Fruit fly (Drosophila melanogaster) whole organism, embryonic: ENCODE results near the gene Srp14.

Experiments
- CG10366 ChIP-seq: fragments of 200-800 bp; sonication (Bioruptor generic); IDR thresholded peaks from 2 replicates; pipeline ENCODE4 v1.3.6; 2022; ENCODE audit warnings: missing biosample characterization, missing genetic modification characterization
- CG11504 ChIP-seq: fragments of 200-800 bp; sonication (Bioruptor generic); optimal IDR thresholded peaks from 3 replicates; lab custom pipeline; 2019; ENCODE audit warnings: missing biosample characterization, mild to moderate bottlenecking, missing genetic modification characterization, moderate library complexity
- CG12155 ChIP-seq: fragments of 200-800 bp; sonication (Bioruptor generic); optimal IDR thresholded peaks from 3 replicates; lab custom pipeline; 2016; ENCODE audit warnings: missing biosample characterization, missing genetic modification characterization
- CG12744 ChIP-seq: fragments of 200-800 bp; sonication (Bioruptor generic); optimal IDR thresholded peaks from 2 replicates; lab custom pipeline; 2016; ENCODE audit warnings: missing biosample characterization, missing genetic modification characterization
- CG13287 ChIP-seq: fragments of 200-800 bp; sonication (Bioruptor generic); IDR thresholded peaks from 2 replicates; pipeline ENCODE4 v1.3.6; 2022; ENCODE audit warnings: missing biosample characterization, missing genetic modification characterization; ENCODE audit not compliant: partially characterized antibody
- CG15011 ChIP-seq: fragments of 200-800 bp; sonication (Bioruptor generic); optimal IDR thresholded peaks from 3 replicates; lab custom pipeline; 2018; ENCODE audit warnings: missing biosample characterization, mild to moderate bottlenecking, missing genetic modification characterization
- CG1647 ChIP-seq: fragments of 200-800 bp; sonication (Bioruptor generic); optimal IDR thresholded peaks from 3 replicates; lab custom pipeline; 2016; ENCODE audit warnings: missing biosample characterization, missing genetic modification characterization
- CG16815 ChIP-seq: fragments of 200-800 bp; sonication (Bioruptor generic); optimal IDR thresholded peaks from 3 replicates; lab custom pipeline; 2017; ENCODE audit warnings: missing biosample characterization, mild to moderate bottlenecking, missing genetic modification characterization
- CG1792 ChIP-seq: fragments of 200-800 bp; sonication (Bioruptor generic); optimal IDR thresholded peaks from 2 replicates; lab custom pipeline; 2016; ENCODE audit warnings: missing biosample characterization, missing genetic modification characterization
- CG2199 ChIP-seq: fragments of 200-800 bp; sonication (Bioruptor generic); IDR thresholded peaks from 3 replicates; pipeline ENCODE4 v1.3.6; 2022; ENCODE audit warnings: missing biosample characterization, missing genetic modification characterization
- CG30020 ChIP-seq: fragments of 200-800 bp; optimal IDR thresholded peaks from 2 replicates; lab custom pipeline; 2019; ENCODE audit warnings: missing biosample characterization, mild to moderate bottlenecking, missing genetic modification characterization, moderate library complexity
- CG4707 ChIP-seq: fragments of 200-800 bp; sonication (Bioruptor generic); optimal IDR thresholded peaks from 2 replicates; lab custom pipeline; 2018; ENCODE audit warnings: missing biosample characterization, mild to moderate bottlenecking, missing genetic modification characterization, moderate library complexity
- CG6654 ChIP-seq: fragments of 200-800 bp; sonication (Bioruptor generic); optimal IDR thresholded peaks from 2 replicates; lab custom pipeline; 2017; ENCODE audit warnings: missing biosample characterization, mild to moderate bottlenecking, missing genetic modification characterization
- CG6683 ChIP-seq: fragments of 200-800 bp; sonication (Bioruptor generic); optimal IDR thresholded peaks from 2 replicates; lab custom pipeline; 2017; ENCODE audit warnings: missing biosample characterization, mild to moderate bottlenecking, missing genetic modification characterization, missing genetic modification reagents
- CG7963 ChIP-seq: fragments of 200-800 bp; sonication (Bioruptor generic); IDR thresholded peaks from 3 replicates; pipeline ENCODE4 v1.3.6; 2022; ENCODE audit warnings: missing biosample characterization, missing genetic modification characterization; ENCODE audit not compliant: partially characterized antibody
- CG7987 ChIP-seq: fragments of 200-800 bp; sonication (Bioruptor generic); optimal IDR thresholded peaks from 2 replicates; lab custom pipeline; 2018; ENCODE audit warnings: missing biosample characterization, mild to moderate bottlenecking, missing genetic modification characterization, moderate library complexity
- CG8478 ChIP-seq: fragments of >200 bp; optimal IDR thresholded peaks from 2 replicates; lab custom pipeline; 2018
- CG9437 ChIP-seq: fragments of 200-800 bp; sonication (Bioruptor generic); optimal IDR thresholded peaks from 2 replicates; lab custom pipeline; 2018; ENCODE audit warnings: missing biosample characterization, mild to moderate bottlenecking, missing genetic modification characterization
- CG9609 ChIP-seq: fragments of 200-800 bp; sonication (Bioruptor generic); optimal IDR thresholded peaks from 3 replicates; lab custom pipeline; 2016; ENCODE audit warnings: missing biosample characterization, missing genetic modification characterization
- CTCF ChIP-seq: fragments of 200-800 bp; sonication (Bioruptor generic); optimal IDR thresholded peaks from 2 replicates; lab custom pipeline; 2017; ENCODE audit warnings: missing biosample characterization, mild to moderate bottlenecking, missing genetic modification characterization, moderate library complexity
- Chrac-16 ChIP-seq: fragments of 200-800 bp; sonication (Bioruptor generic); optimal IDR thresholded peaks from 3 replicates; lab custom pipeline; 2016; ENCODE audit warnings: missing biosample characterization, missing genetic modification characterization
- Dfd ChIP-seq, 2 experiments: fragments of >200 bp; optimal IDR thresholded peaks; 2 replicates each; lab custom pipeline; 2017; ENCODE audit warnings: missing biosample characterization in 2 of 2, missing genetic modification characterization in 2 of 2
- Drgx ChIP-seq: fragments of 200-800 bp; sonication (Bioruptor generic); IDR thresholded peaks from 2 replicates; pipeline ENCODE4 v1.3.6; 2022; ENCODE audit warnings: missing biosample characterization, missing genetic modification characterization
- Eip74EF ChIP-seq, 2 experiments: fragments of 200-800 bp in 1 of 2; fragments of >200 bp in 1 of 2; sonication (Bioruptor generic) in 1 of 2; optimal IDR thresholded peaks; 2 replicates each; lab custom pipeline; 2017 to 2019; ENCODE audit warnings: missing biosample characterization in 2 of 2, missing genetic modification characterization in 2 of 2, mild to moderate bottlenecking in 1 of 2, moderate library complexity in 1 of 2
- HLHmδ ChIP-seq: fragments of 200-800 bp; sonication (Bioruptor generic); optimal IDR thresholded peaks from 2 replicates; lab custom pipeline; 2018; ENCODE audit warnings: missing biosample characterization, mild to moderate bottlenecking, missing genetic modification characterization, moderate library complexity
- Hr78 ChIP-seq, 2 experiments: fragments of 200-800 bp in 1 of 2; fragments of >200 bp in 1 of 2; sonication (Bioruptor generic) in 1 of 2; optimal IDR thresholded peaks; 2 replicates each; lab custom pipeline; 2017 to 2019; ENCODE audit warnings: missing biosample characterization in 2 of 2, missing genetic modification characterization in 2 of 2, mild to moderate bottlenecking in 1 of 2, moderate library complexity in 1 of 2
- Kr ChIP-seq: fragments of 200-800 bp; sonication (Bioruptor generic); optimal IDR thresholded peaks from 2 replicates; lab custom pipeline; 2017; ENCODE audit warnings: missing biosample characterization, mild to moderate bottlenecking, missing genetic modification characterization
- Neu2 ChIP-seq: fragments of 200-800 bp; sonication (Bioruptor generic); optimal IDR thresholded peaks from 3 replicates; lab custom pipeline; 2016; ENCODE audit warnings: missing biosample characterization, missing genetic modification characterization, borderline replicate concordance
- Oaz ChIP-seq: fragments of 200-800 bp; sonication (Bioruptor generic); IDR thresholded peaks from 2 replicates; pipeline ENCODE4 v1.3.6; 2022; ENCODE audit warnings: missing biosample characterization, missing genetic modification characterization
- Opbp ChIP-seq: fragments of 200-800 bp; sonication (Bioruptor generic); IDR thresholded peaks from 3 replicates; pipeline ENCODE4 v1.3.6; 2022; ENCODE audit warnings: missing biosample characterization, missing genetic modification characterization; ENCODE audit not compliant: partially characterized antibody
- YL-1 ChIP-seq: fragments of 200-800 bp; sonication (Bioruptor generic); optimal IDR thresholded peaks from 3 replicates; lab custom pipeline; 2017; ENCODE audit warnings: missing biosample characterization, mild to moderate bottlenecking, missing genetic modification characterization
- ac ChIP-seq: fragments of 200-800 bp; sonication (Bioruptor generic); optimal IDR thresholded peaks from 3 replicates; lab custom pipeline; 2017; ENCODE audit warnings: missing biosample characterization, mild to moderate bottlenecking, missing genetic modification characterization
- aop ChIP-seq: fragments of 200-800 bp; sonication (Bioruptor generic); IDR thresholded peaks from 2 replicates; pipeline ENCODE4 v1.3.6; 2022; ENCODE audit warnings: missing biosample characterization, missing genetic modification characterization
- ash1 ChIP-seq: fragments of 200-800 bp; sonication (Bioruptor generic); optimal IDR thresholded peaks from 2 replicates; lab custom pipeline; 2018; ENCODE audit warnings: missing biosample characterization, mild to moderate bottlenecking, missing genetic modification characterization
- dan ChIP-seq: fragments of 200-800 bp; sonication (Bioruptor generic); IDR thresholded peaks from 2 replicates; pipeline ENCODE4 v1.3.6; 2022; ENCODE audit warnings: missing biosample characterization, missing genetic modification characterization
- dysf ChIP-seq: fragments of 200-800 bp; sonication (Bioruptor generic); IDR thresholded peaks from 3 replicates; pipeline ENCODE4 v1.3.6; 2022; ENCODE audit warnings: missing biosample characterization, missing genetic modification characterization
- en ChIP-seq: fragments of 200-800 bp; sonication (Bioruptor generic); optimal IDR thresholded peaks from 2 replicates; lab custom pipeline; 2016; ENCODE audit warnings: missing biosample characterization, missing genetic modification characterization
- eve ChIP-seq, 2 experiments: fragments of >200 bp; optimal IDR thresholded peaks; 2 replicates each; lab custom pipeline; 2017; ENCODE audit warnings: missing biosample characterization in 2 of 2, missing genetic modification characterization in 2 of 2
- ftz-f1 ChIP-seq: fragments of 200-800 bp; sonication (Bioruptor generic); optimal IDR thresholded peaks from 2 replicates; lab custom pipeline; 2016; ENCODE audit warnings: missing biosample characterization, missing genetic modification characterization
- hth ChIP-seq: fragments of >200 bp; optimal IDR thresholded peaks from 2 replicates; lab custom pipeline; 2017; ENCODE audit warnings: inconsistent platforms
- lab ChIP-seq: fragments of 200-800 bp; sonication (Bioruptor generic); optimal IDR thresholded peaks from 3 replicates; lab custom pipeline; 2017; ENCODE audit warnings: missing biosample characterization, missing genetic modification characterization, mild to moderate bottlenecking, moderate library complexity, missing genetic modification reagents
- lbe ChIP-seq: fragments of 200-800 bp; sonication (Bioruptor generic); optimal IDR thresholded peaks from 2 replicates; lab custom pipeline; 2016; ENCODE audit warnings: missing biosample characterization, mild to moderate bottlenecking, missing genetic modification characterization
- lmd ChIP-seq: fragments of 200-800 bp; sonication (Bioruptor generic); IDR thresholded peaks from 2 replicates; pipeline ENCODE4 v1.3.6; 2022; ENCODE audit warnings: missing biosample characterization, missing genetic modification characterization
- pb ChIP-seq: fragments of 200-800 bp; sonication (Bioruptor generic); optimal IDR thresholded peaks from 3 replicates; lab custom pipeline; 2016; ENCODE audit warnings: missing biosample characterization, missing genetic modification characterization
- sd ChIP-seq: fragments of 200-800 bp; sonication (Bioruptor generic); optimal IDR thresholded peaks from 3 replicates; lab custom pipeline; 2018; ENCODE audit warnings: missing biosample characterization, mild to moderate bottlenecking, missing genetic modification characterization, moderate library complexity
- seq ChIP-seq: fragments of 200-800 bp; sonication (Bioruptor generic); IDR thresholded peaks from 2 replicates; pipeline ENCODE4 v1.3.6; 2022; ENCODE audit warnings: missing biosample characterization, missing genetic modification characterization
- slou ChIP-seq: fragments of 200-800 bp; sonication (Bioruptor generic); optimal IDR thresholded peaks from 3 replicates; lab custom pipeline; 2016; ENCODE audit warnings: missing biosample characterization, missing genetic modification characterization
- tap ChIP-seq: fragments of 200-800 bp; optimal IDR thresholded peaks from 3 replicates; lab custom pipeline; 2019; ENCODE audit warnings: missing biosample characterization, mild to moderate bottlenecking, missing genetic modification characterization, moderate library complexity
- tin ChIP-seq: fragments of 200-800 bp; sonication (Bioruptor generic); optimal IDR thresholded peaks from 3 replicates; lab custom pipeline; 2016; ENCODE audit warnings: missing biosample characterization, missing genetic modification characterization
- vfl ChIP-seq: fragments of 200-800 bp; sonication (Bioruptor generic); optimal IDR thresholded peaks from 2 replicates; lab custom pipeline; 2016; ENCODE audit warnings: missing biosample characterization, missing genetic modification characterization

The Srp14 gene

DNA sequence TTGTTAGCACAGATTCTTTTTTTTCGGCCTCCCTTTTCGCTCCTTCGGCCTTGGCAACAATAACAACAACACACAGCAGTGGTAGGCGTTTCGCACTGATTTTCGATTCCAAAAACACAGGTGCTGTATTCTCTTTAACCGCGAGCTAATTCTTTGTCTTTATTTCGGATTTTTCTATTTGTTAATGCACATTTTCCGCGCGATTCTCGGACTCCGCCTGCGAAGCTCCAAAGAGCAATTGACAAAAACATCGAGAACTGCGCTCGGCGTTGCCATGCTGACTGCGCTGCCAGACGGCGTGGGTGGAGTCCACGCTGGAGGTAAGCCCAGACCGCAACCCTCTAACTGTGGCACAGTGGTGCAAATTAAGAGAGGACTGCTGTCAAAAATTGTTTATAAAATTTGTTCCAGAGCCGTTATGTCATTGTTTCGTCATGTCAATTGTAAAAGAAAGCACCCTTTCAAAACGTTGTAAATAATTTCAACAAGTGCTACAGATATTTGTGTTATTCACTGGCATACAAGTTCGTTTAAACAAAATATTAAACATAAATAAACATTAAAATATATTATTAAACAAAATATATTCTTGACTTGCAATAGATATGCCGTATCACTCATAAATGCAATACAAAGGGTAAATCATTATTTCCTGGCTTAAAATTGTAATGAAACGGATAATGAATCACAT lies 22.4 kb upstream of the Srp14 start, which contains the start of the genes DPCoAC and CG5180 (continued):
- TF ChIP-seq Drgx = peak; percentile 44
- peak; percentile 52 for TF ChIP-seq slou
- TF ChIP-seq pb = peak; percentile 49
- peak; percentile 41 for TF ChIP-seq CG16815 (GFP tag; lab: Kevin White, UChicago)
- TF ChIP-seq CG6683 (GFP tag; lab: Kevin White, UChicago) = no peak
- peak; percentile 8 for TF ChIP-seq HLHmδ (GFP tag; lab: Kevin White, UChicago)
- peak; percentile 45 for TF ChIP-seq Chrac-16 (GFP tag; lab: Kevin White, UChicago)
- TF ChIP-seq CG7987 (GFP tag; lab: Kevin White, UChicago) = peak; percentile 53
- peak; percentile 74 for TF ChIP-seq CG9609 (GFP tag; lab: Kevin White, UChicago)
- no peak for TF ChIP-seq Eip74EF (GFP tag; optimal IDR thresholded peaks at IDR 0.05; lab: Kevin White, UChicago)
- peak; percentile 90 for TF ChIP-seq ftz-f1 (GFP tag; lab: Kevin White, UChicago)
- no peak for TF ChIP-seq en (GFP tag; lab: Kevin White, UChicago)
- TF ChIP-seq vfl = peak; percentile 48
- peak; percentile 59 for TF ChIP-seq CG9437 (GFP tag; lab: Kevin White, UChicago)
- TF ChIP-seq Oaz (GFP tag; lab: Robert Waterston, UW) = peak; percentile 54; the same call in 1 of the 2 replicates
- no peak for TF ChIP-seq ac (GFP tag; lab: Kevin White, UChicago)
- TF ChIP-seq lmd = peak; percentile 78
- TF ChIP-seq CG11504 (tag; lab: Kevin White, UChicago) = peak; percentile 66
- TF ChIP-seq Opbp (GFP tag; lab: Robert Waterston, UW) = peak; percentile 82
- no peak for TF ChIP-seq Hr78 (GFP tag; optimal IDR thresholded peaks at IDR 0.05; lab: Kevin White, UChicago)
- TF ChIP-seq Kr (GFP tag; lab: Kevin White, UChicago) = no peak
- TF ChIP-seq Neu2 (GFP tag; lab: Kevin White, UChicago) = no peak
- TF ChIP-seq hth = no peak
- peak; percentile 73 for TF ChIP-seq dysf (GFP tag; lab: Robert Waterston, UW)
- TF ChIP-seq CG12744 (GFP tag; lab: Kevin White, UChicago) = no peak
- TF ChIP-seq aop = no peak
- peak; percentile 86 for TF ChIP-seq CG2199 (GFP tag; lab: Robert Waterston, UW)
- peak; percentile 71; the same call in 2 of the 3 replicates for TF ChIP-seq CG7963 (GFP tag; lab: Robert Waterston, UW)
- TF ChIP-seq sd (tag; lab: Kevin White, UChicago) = no peak
- peak; percentile 22 for TF ChIP-seq lbe (GFP tag; lab: Kevin White, UChicago)
- no peak for TF ChIP-seq Dfd (GFP tag; optimal IDR thresholded peaks at IDR 0.05; lab: Kevin White, UChicago)
- peak; percentile 71 for TF ChIP-seq ash1
- peak; percentile 56 for TF ChIP-seq CTCF (GFP tag; lab: Kevin White, UChicago)
- TF ChIP-seq CG1792 (GFP tag; lab: Kevin White, UChicago) = peak; percentile 33
- peak; percentile 72 for TF ChIP-seq tin
- peak; percentile 75 for TF ChIP-seq CG1647
- peak; percentile 60 for TF ChIP-seq CG4707
- TF ChIP-seq lab (GFP tag; lab: Kevin White, UChicago) = peak; percentile 68
- no peak for TF ChIP-seq eve (GFP tag; optimal IDR thresholded peaks at IDR 0.05; lab: Kevin White, UChicago)
- no peak for TF ChIP-seq CG8478 (lab: Kevin White, UChicago)
- no peak for TF ChIP-seq CG6654 (GFP tag; lab: Kevin White, UChicago)
- peak; percentile 40; the same call in 1 of the 2 replicates for TF ChIP-seq seq (GFP tag; lab: Robert Waterston, UW)
- peak; percentile 32 for TF ChIP-seq CG30020 (tag; lab: Kevin White, UChicago)
- TF ChIP-seq CG12155 (GFP tag; lab: Kevin White, UChicago) = peak; percentile 87
- peak; percentile 34 for TF ChIP-seq tap (tag; lab: Kevin White, UChicago)
- TF ChIP-seq CG10366 = peak; percentile 68
- TF ChIP-seq dan = no peak
- peak; percentile 52 for TF ChIP-seq CG13287 (GFP tag; lab: Robert Waterston, UW)
- TF ChIP-seq YL-1 = no peak
- no peak for TF ChIP-seq CG15011
